Fruit fly (Drosophila melanogaster): ENCODE measurements around the gene Taf4.

Gene Taf4

DNA sequence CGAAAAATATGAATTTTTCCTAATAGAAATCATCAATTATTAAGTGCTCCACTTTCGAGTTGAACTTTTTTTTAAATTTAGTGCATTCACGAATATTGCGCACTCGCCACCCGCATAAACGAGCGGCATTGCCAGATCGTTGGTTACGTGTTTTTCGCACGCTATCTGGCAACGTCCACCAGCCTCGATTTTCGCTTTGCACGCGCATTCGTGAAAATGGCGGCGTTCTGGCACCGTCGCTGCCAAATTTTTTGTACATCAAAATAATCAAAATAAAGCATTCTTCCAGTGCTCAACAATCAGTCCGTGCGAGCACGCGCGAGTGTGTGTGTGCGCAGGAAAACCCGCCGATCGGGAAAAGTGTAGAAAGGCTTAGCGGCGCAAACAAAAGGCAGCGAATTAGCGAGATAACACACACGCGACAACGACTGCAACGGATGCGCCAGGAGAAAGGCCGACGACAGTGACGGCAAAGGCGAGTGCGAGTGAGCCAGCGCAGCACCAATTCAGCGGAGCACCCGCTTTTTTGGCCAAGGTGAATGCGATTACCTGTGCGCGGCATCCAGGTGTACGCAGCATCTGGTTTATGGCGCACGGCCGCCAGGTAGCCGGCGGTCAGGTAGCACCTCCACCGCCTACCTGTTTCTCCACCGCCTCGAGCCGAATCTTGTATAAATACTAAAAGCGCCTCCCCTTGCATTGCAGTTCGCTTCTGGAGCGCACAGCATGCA is 760 bp downstream of the Taf4 start (continued):
- TF ChIP-seq bbx (GFP tag; IDR thresholded peaks at IDR 0.05; ENCODE audit: partially characterized antibody) (peak; percentile 80), prd (optimal IDR thresholded peaks at IDR 0.05) (no peak), prd (GFP tag; IDR thresholded peaks at IDR 0.05) (peak; percentile 82), CG31441 (GFP tag; IDR thresholded peaks at IDR 0.05) (no peak; the same call in none of the 2 replicates), CG4328 (GFP tag; optimal IDR thresholded peaks at IDR 0.05) (peak; percentile 89), insv (GFP tag; optimal IDR thresholded peaks at IDR 0.05) (peak; percentile 12 to 65), BtbVII (GFP tag; optimal IDR thresholded peaks at IDR 0.05) (peak; percentile 85), CG12155 (GFP tag; optimal IDR thresholded peaks at IDR 0.05) (peak; percentile 80), Lim3 (GFP tag; IDR thresholded peaks at IDR 0.05) (no peak), CG17612 (GFP tag; IDR thresholded peaks at IDR 0.05) (no peak), wor (GFP tag; IDR thresholded peaks at IDR 0.05) (peak; percentile 41), Opbp (GFP tag; IDR thresholded peaks at IDR 0.05; ENCODE audit: partially characterized antibody) (peak; percentile 79; the same call in 2 of the 3 replicates), slp2 (GFP tag; optimal IDR thresholded peaks at IDR 0.05) (peak; percentile 65), sna (GFP tag; IDR thresholded peaks at IDR 0.05; ENCODE audit: partially characterized antibody) (peak; percentile 51), Xbp1 (GFP tag; optimal IDR thresholded peaks at IDR 0.05) (peak; percentile 89), kni (GFP tag; optimal IDR thresholded peaks at IDR 0.05) (peak; percentile 99), Hsf (GFP tag; optimal IDR thresholded peaks at IDR 0.05) (peak; percentile 85), Lhr (GFP tag; optimal IDR thresholded peaks at IDR 0.05) (peak; percentile 61), Deaf1 (tag; optimal IDR thresholded peaks at IDR 0.05) (no peak)

DNA sequence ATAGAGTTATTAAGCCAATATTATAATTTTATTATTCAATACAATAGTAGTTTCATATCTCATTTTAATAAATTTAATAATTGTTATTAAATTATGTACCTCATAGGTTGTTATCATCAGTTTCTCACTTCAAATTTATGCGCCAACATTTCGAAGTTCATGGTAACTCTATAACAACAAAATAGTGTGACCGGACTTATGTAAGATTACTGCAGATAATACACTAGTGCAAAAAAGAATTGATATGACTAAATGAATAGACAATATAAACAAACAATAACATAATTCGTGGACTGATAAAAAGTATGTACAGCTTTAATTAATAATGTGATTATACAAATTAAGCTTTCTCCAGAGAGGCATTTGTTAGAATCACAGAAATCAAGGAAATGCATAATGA is 8.8 kb downstream of the Taf4 start, which contains the start of gene Strump:
Gene Strump, plus strand, starts transcription at position 212 of the 400 bp plus-strand sequence.
- peak; percentile 42 for TF ChIP-seq lbe (GFP tag; optimal IDR thresholded peaks at IDR 0.05)
- no peak for TF ChIP-seq CG34422 (GFP tag; IDR thresholded peaks at IDR 0.05)
- TF ChIP-seq MESR4 (GFP tag; optimal IDR thresholded peaks at IDR 0.05) = peak; percentile 54
- TF ChIP-seq sqz (GFP tag; optimal IDR thresholded peaks at IDR 0.05) = no peak
- TF ChIP-seq CG12659 (GFP tag; optimal IDR thresholded peaks at IDR 0.05) = peak; percentile 16
- TF ChIP-seq gfzf (GFP tag; optimal IDR thresholded peaks at IDR 0.05) = peak; percentile 81
- no peak for TF ChIP-seq Side (GFP tag; optimal IDR thresholded peaks at IDR 0.05)
- TF ChIP-seq CG10366 (GFP tag; IDR thresholded peaks at IDR 0.05) = no peak
- no peak for TF ChIP-seq zen2 (GFP tag; IDR thresholded peaks at IDR 0.05; ENCODE audit: partially characterized antibody)
- peak; percentile 25 for TF ChIP-seq CG2116 (GFP tag; optimal IDR thresholded peaks at IDR 0.05)
- TF ChIP-seq CG9215 (GFP tag; IDR thresholded peaks at IDR 0.05) = no peak
- TF ChIP-seq z (GFP tag; IDR thresholded peaks at IDR 0.05) = no peak
- TF ChIP-seq gro (GFP tag; optimal IDR thresholded peaks at IDR 0.05) = peak; percentile 12
- peak; percentile 12 for TF ChIP-seq CG12391 (tag; optimal IDR thresholded peaks at IDR 0.05)
- TF ChIP-seq D19A (tag; optimal IDR thresholded peaks at IDR 0.05) = peak; percentile 43
- peak; percentile 30 for TF ChIP-seq BEAF-32 (GFP tag; optimal IDR thresholded peaks at IDR 0.05)
- no peak for TF ChIP-seq onecut (GFP tag; IDR thresholded peaks at IDR 0.05)
- no peak for TF ChIP-seq HLH4C (GFP tag; IDR thresholded peaks at IDR 0.05; ENCODE audit: partially characterized antibody)
- no peak for TF ChIP-seq CG3847 (GFP tag; IDR thresholded peaks at IDR 0.05)
- peak; percentile 17; the same call in 1 of the 2 replicates for TF ChIP-seq CG13287 (GFP tag; IDR thresholded peaks at IDR 0.05; ENCODE audit: partially characterized antibody)
- TF ChIP-seq Hr3 (GFP tag; optimal IDR thresholded peaks at IDR 0.05) = no peak
- TF ChIP-seq trem (tag; optimal IDR thresholded peaks at IDR 0.05) = peak; percentile 32
- no peak for TF ChIP-seq CG15479 (GFP tag; optimal IDR thresholded peaks at IDR 0.05)
- TF ChIP-seq CG14710 (tag; optimal IDR thresholded peaks at IDR 0.05) = peak; percentile 41
- TF ChIP-seq CG10321 (GFP tag; IDR thresholded peaks at IDR 0.05) = no peak
- TF ChIP-seq Sin3A (optimal IDR thresholded peaks at IDR 0.05) = no peak
- TF ChIP-seq Dp (GFP tag; optimal IDR thresholded peaks at IDR 0.05) = peak; percentile 97
- TF ChIP-seq CG10267 (tag; optimal IDR thresholded peaks at IDR 0.05) = peak; percentile 39
- TF ChIP-seq az2 (GFP tag; optimal IDR thresholded peaks at IDR 0.05) = no peak
- TF ChIP-seq bbx (GFP tag; IDR thresholded peaks at IDR 0.05; ENCODE audit: partially characterized antibody) = peak; percentile 47
- peak; percentile 68 for TF ChIP-seq MBD-R2 (GFP tag; IDR thresholded peaks at IDR 0.05)

Data from whole organism, embryonic.